Worm (Caenorhabditis elegans) whole organism, mixed stage, embryonic: ENCODE results near the gene T08D10.4.

ENCODE experiments used
- elt-3 ChIP-seq: fragments of 150-350 bp; optimal IDR thresholded peaks from 2 replicates; lab custom pipeline; 2014; ENCODE audit warnings: missing biosample characterization, missing genetic modification characterization
- lin-13 ChIP-seq: fragments of 150-350 bp; optimal IDR thresholded peaks from 2 replicates; lab custom pipeline; 2014; ENCODE audit warnings: missing biosample characterization, missing genetic modification characterization
- lsy-2 ChIP-seq: fragments of 150-350 bp; optimal IDR thresholded peaks from 2 replicates; lab custom pipeline; 2014; ENCODE audit warnings: missing biosample characterization, missing genetic modification characterization
- mep-1 ChIP-seq: fragments of 150-350 bp; optimal IDR thresholded peaks from 2 replicates; lab custom pipeline; 2017; ENCODE audit warnings: missing biosample characterization, missing genetic modification reagents, missing genetic modification characterization, inconsistent platforms
- mls-2 ChIP-seq: sonication (generic microtip); optimal IDR thresholded peaks from 2 replicates; lab custom pipeline; 2016; ENCODE audit warnings: mild to moderate bottlenecking, missing genetic modification characterization, moderate library complexity, missing compliant biosample characterization
- nhr-2 ChIP-seq: fragments of 150-350 bp; optimal IDR thresholded peaks from 2 replicates; lab custom pipeline; 2014; ENCODE audit warnings: missing biosample characterization, missing genetic modification characterization
- sptf-1 ChIP-seq: sonication (generic microtip); optimal IDR thresholded peaks from 2 replicates; lab custom pipeline; 2017; ENCODE audit warnings: mild to moderate bottlenecking, missing genetic modification characterization, moderate library complexity, missing compliant biosample characterization
- ztf-11 ChIP-seq: fragments of 150-350 bp; optimal IDR thresholded peaks from 2 replicates; lab custom pipeline; 2014; ENCODE audit warnings: missing biosample characterization, missing genetic modification characterization

ce11 chrX:11971323-11971722 is 18.2 kb upstream of the T08D10.4 start:
- no peak for TF ChIP-seq lsy-2 (tag; lab: Kevin White, UChicago)
- TF ChIP-seq mls-2 (tag; lab: Kevin White, UChicago), result no peak
- TF ChIP-seq lin-13 (tag; lab: Kevin White, UChicago), result no peak
- TF ChIP-seq mep-1 (tag; lab: Kevin White, UChicago), result no peak
- no peak for TF ChIP-seq nhr-2
- no peak for TF ChIP-seq ztf-11 (tag; lab: Kevin White, UChicago)
- TF ChIP-seq sptf-1, result no peak
- no peak for TF ChIP-seq elt-3
